Fruit fly (Drosophila melanogaster): ENCODE measurements around the gene myd.

myd gene

DNA sequence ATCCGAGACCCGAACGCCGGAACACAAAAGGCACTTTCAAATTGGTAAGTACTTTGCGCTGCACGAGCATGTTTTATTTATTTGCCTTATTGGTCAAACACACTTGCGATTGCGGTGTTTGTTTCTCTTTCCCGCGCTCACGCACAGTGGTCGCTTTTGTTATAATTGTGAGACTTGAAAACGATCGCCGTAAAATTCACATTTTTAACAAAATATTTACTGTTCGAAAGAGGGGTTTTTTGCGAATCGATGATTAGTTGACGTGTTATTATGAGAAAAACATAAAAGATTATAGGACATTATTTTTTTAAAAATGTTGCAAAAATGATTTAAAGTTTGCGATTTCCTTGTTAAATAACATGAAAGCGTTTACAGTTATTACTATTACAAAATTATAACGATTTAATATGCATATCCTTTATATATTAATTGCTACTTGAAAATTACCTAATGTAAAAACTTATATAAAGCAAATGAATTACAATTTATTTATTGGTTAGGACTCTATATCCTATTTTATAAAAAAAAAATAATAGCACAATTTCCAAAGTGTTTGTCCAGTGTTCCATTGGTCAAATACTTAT, 15.5 kb upstream of the myd start (continued):
- TF ChIP-seq Nf-YB (GFP tag; optimal IDR thresholded peaks at IDR 0.05) = peak; percentile 2
- TF ChIP-seq CG9609 (GFP tag; optimal IDR thresholded peaks at IDR 0.05) = peak; percentile 3
- TF ChIP-seq CG1603 (tag; optimal IDR thresholded peaks at IDR 0.05) = peak; percentile 15
- no peak for TF ChIP-seq CG7786 (GFP tag; optimal IDR thresholded peaks at IDR 0.05)
- TF ChIP-seq az2 (GFP tag; optimal IDR thresholded peaks at IDR 0.05) = peak; percentile 39
- TF ChIP-seq CG31388 (GFP tag; optimal IDR thresholded peaks at IDR 0.05) = no peak
- peak; percentile 60 for TF ChIP-seq CG9437 (GFP tag; optimal IDR thresholded peaks at IDR 0.05)
- TF ChIP-seq CG13624 (GFP tag; optimal IDR thresholded peaks at IDR 0.05) = no peak
- TF ChIP-seq nmo (GFP tag; optimal IDR thresholded peaks at IDR 0.05) = peak; percentile 50
- no peak for TF ChIP-seq dan (GFP tag; IDR thresholded peaks at IDR 0.05)
- peak in 1 of 2 experiments; percentile 65 for TF ChIP-seq Hr51 (GFP tag; optimal IDR thresholded peaks at IDR 0.05)
- peak; percentile 29 for TF ChIP-seq CG18764 (GFP tag; optimal IDR thresholded peaks at IDR 0.05)
- TF ChIP-seq Blimp-1 (GFP tag; optimal IDR thresholded peaks at IDR 0.05) = peak; percentile 48
- peak; percentile 38 for TF ChIP-seq HHEX (GFP tag; optimal IDR thresholded peaks at IDR 0.05)
- TF ChIP-seq CG32532 (GFP tag; IDR thresholded peaks at IDR 0.05) = peak; percentile 54
- no peak for TF ChIP-seq YL-1 (GFP tag; optimal IDR thresholded peaks at IDR 0.05)
- peak; percentile 15; the same call in 1 of the 2 replicates for TF ChIP-seq CG4360 (GFP tag; IDR thresholded peaks at IDR 0.05)
- TF ChIP-seq CG17361 (GFP tag; IDR thresholded peaks at IDR 0.05) = peak; percentile 73
- peak; percentile 56 for TF ChIP-seq phol (tag; optimal IDR thresholded peaks at IDR 0.05)
- TF ChIP-seq CG17385 (GFP tag; optimal IDR thresholded peaks at IDR 0.05) = peak; percentile 29
- peak; percentile 10 for TF ChIP-seq CG33213 (GFP tag; optimal IDR thresholded peaks at IDR 0.05)
- TF ChIP-seq D (optimal IDR thresholded peaks at IDR 0.05) = no peak
- TF ChIP-seq D (GFP tag; optimal IDR thresholded peaks at IDR 0.05) = no peak
- TF ChIP-seq CG7839 (tag; optimal IDR thresholded peaks at IDR 0.05) = peak; percentile 54
- peak; percentile 41 for TF ChIP-seq Hr3 (GFP tag; optimal IDR thresholded peaks at IDR 0.05)
- peak; percentile 27 for TF ChIP-seq CG1529 (GFP tag; optimal IDR thresholded peaks at IDR 0.05)
- peak; percentile 47 for TF ChIP-seq CG2712 (tag; optimal IDR thresholded peaks at IDR 0.05)
- TF ChIP-seq ranshi (GFP tag; IDR thresholded peaks at IDR 0.05) = peak; percentile 53; the same call in 1 of the 2 replicates
- no peak for TF ChIP-seq repo (GFP tag; optimal IDR thresholded peaks at IDR 0.05)
- peak; percentile 12; the same call in 1 of the 2 replicates for TF ChIP-seq CG14014 (GFP tag; IDR thresholded peaks at IDR 0.05)
- TF ChIP-seq CG17912 (GFP tag; optimal IDR thresholded peaks at IDR 0.05) = no peak
- TF ChIP-seq CG31441 (GFP tag; IDR thresholded peaks at IDR 0.05) = peak; percentile 62
- peak; percentile 17 for TF ChIP-seq CG12155 (GFP tag; optimal IDR thresholded peaks at IDR 0.05)
- peak; percentile 0 for TF ChIP-seq nau (GFP tag; optimal IDR thresholded peaks at IDR 0.05)
- TF ChIP-seq CG2120 (GFP tag; optimal IDR thresholded peaks at IDR 0.05) = peak; percentile 33
- TF ChIP-seq lola (GFP tag; optimal IDR thresholded peaks at IDR 0.05) = peak in 1 of 3 experiments; percentile 41
- TF ChIP-seq CG8359 (GFP tag; optimal IDR thresholded peaks at IDR 0.05; ENCODE audit: borderline replicate concordance) = peak; percentile 33
- no peak; the same call in 3 of the 4 replicates for TF ChIP-seq chinmo (GFP tag; IDR thresholded peaks at IDR 0.05; ENCODE audit: partially characterized antibody)
- peak; percentile 2 for TF ChIP-seq CG2116 (GFP tag; optimal IDR thresholded peaks at IDR 0.05)
- peak; percentile 0 for TF ChIP-seq Hmr (GFP tag; optimal IDR thresholded peaks at IDR 0.05)
- TF ChIP-seq gt (GFP tag; IDR thresholded peaks at IDR 0.05) = 0 out of 2 replicates have a peak, but pooled peaks have one; percentile 11
- peak; percentile 32 for TF ChIP-seq CG8089 (GFP tag; optimal IDR thresholded peaks at IDR 0.05)
- no peak for TF ChIP-seq sug (tag; optimal IDR thresholded peaks at IDR 0.05)
- TF ChIP-seq CG31365 (tag; optimal IDR thresholded peaks at IDR 0.05) = no peak
- TF ChIP-seq HLH54F (GFP tag; optimal IDR thresholded peaks at IDR 0.05) = peak; percentile 28
- TF ChIP-seq Ssrp (tag; optimal IDR thresholded peaks at IDR 0.05) = peak; percentile 33
- peak; percentile 68 for TF ChIP-seq gem (tag; optimal IDR thresholded peaks at IDR 0.05)
- TF ChIP-seq CG9817 (tag; optimal IDR thresholded peaks at IDR 0.05) = no peak
- TF ChIP-seq CG11456 (GFP tag; IDR thresholded peaks at IDR 0.05) = peak; percentile 53; the same call in 1 of the 3 replicates
